Fruit fly (Drosophila melanogaster) whole organism, embryonic: ENCODE results near the gene Taf8.

Experiments
- Bgb ChIP-seq: fragments of 200-800 bp; sonication (Bioruptor generic); IDR thresholded peaks from 2 replicates; pipeline ENCODE4 v1.3.6; 2022; ENCODE audit warnings: missing biosample characterization, missing genetic modification characterization; ENCODE audit not compliant: partially characterized antibody
- CG10565 ChIP-seq: fragments of 200-800 bp; sonication (Bioruptor generic); optimal IDR thresholded peaks from 3 replicates; lab custom pipeline; 2016; ENCODE audit warnings: missing biosample characterization, mild to moderate bottlenecking, missing genetic modification characterization
- CG9876 ChIP-seq: fragments of 200-800 bp; sonication (Bioruptor generic); optimal IDR thresholded peaks from 2 replicates; lab custom pipeline; 2016; ENCODE audit warnings: missing biosample characterization, missing genetic modification characterization
- Dfd ChIP-seq, 2 experiments: fragments of >200 bp; optimal IDR thresholded peaks; 2 replicates each; lab custom pipeline; 2017; ENCODE audit warnings: missing biosample characterization in 2 of 2, missing genetic modification characterization in 2 of 2
- Dp ChIP-seq: fragments of 200-800 bp; sonication (Bioruptor generic); optimal IDR thresholded peaks from 2 replicates; lab custom pipeline; 2018; ENCODE audit warnings: missing biosample characterization, mild to moderate bottlenecking, missing genetic modification characterization, moderate library complexity
- HmgZ ChIP-seq: fragments of 200-800 bp; sonication (Bioruptor generic); optimal IDR thresholded peaks from 2 replicates; lab custom pipeline; 2018; ENCODE audit warnings: missing biosample characterization, mild to moderate bottlenecking, missing genetic modification characterization
- Rx ChIP-seq: fragments of 200-800 bp; sonication (Bioruptor generic); IDR thresholded peaks from 2 replicates; pipeline ENCODE4 v1.3.6; 2022; ENCODE audit warnings: missing biosample characterization, missing genetic modification characterization
- ato ChIP-seq: fragments of 200-800 bp; sonication (Bioruptor generic); IDR thresholded peaks from 2 replicates; pipeline ENCODE4 v1.3.6; 2022; ENCODE audit warnings: missing biosample characterization, missing genetic modification characterization; ENCODE audit not compliant: partially characterized antibody
- hth ChIP-seq: fragments of >200 bp; optimal IDR thresholded peaks from 2 replicates; lab custom pipeline; 2017; ENCODE audit warnings: inconsistent platforms
- pum ChIP-seq: fragments of 200-800 bp; sonication (Bioruptor generic); optimal IDR thresholded peaks from 2 replicates; lab custom pipeline; 2016; ENCODE audit warnings: missing biosample characterization, missing genetic modification characterization
- ro ChIP-seq: fragments of 200-800 bp; sonication (Bioruptor generic); IDR thresholded peaks from 2 replicates; pipeline ENCODE4 v1.3.6; 2022; ENCODE audit warnings: missing biosample characterization, missing genetic modification characterization
- scrt ChIP-seq: fragments of 200-800 bp; sonication (Bioruptor generic); optimal IDR thresholded peaks from 2 replicates; lab custom pipeline; 2018; ENCODE audit warnings: missing biosample characterization, mild to moderate bottlenecking, missing genetic modification characterization, moderate library complexity
- tgo ChIP-seq: fragments of 200-800 bp; sonication (Bioruptor generic); IDR thresholded peaks from 3 replicates; pipeline ENCODE4 v1.3.6; 2022; ENCODE audit warnings: missing biosample characterization, missing genetic modification characterization
- tup ChIP-seq: fragments of 200-800 bp; sonication (Bioruptor generic); optimal IDR thresholded peaks from 2 replicates; lab custom pipeline; 2016; ENCODE audit warnings: missing biosample characterization, mild to moderate bottlenecking, missing genetic modification characterization, moderate library complexity

- TF ChIP-seq tgo (GFP tag; lab: Robert Waterston, UW) (no peak), Bgb (GFP tag; lab: Robert Waterston, UW) (no peak), Dp (GFP tag; lab: Kevin White, UChicago) (no peak), HmgZ (tag; lab: Kevin White, UChicago) (no peak), Rx (GFP tag; lab: Robert Waterston, UW) (no peak), hth (lab: Kevin White, UChicago) (no peak), pum (no peak), ro (no peak), CG10565 (GFP tag; lab: Kevin White, UChicago) (no peak), Dfd (GFP tag; optimal IDR thresholded peaks at IDR 0.05; lab: Kevin White, UChicago) (no peak), CG9876 (no peak), tup (GFP tag; lab: Kevin White, UChicago) (no peak), scrt (no peak), ato (GFP tag; lab: Robert Waterston, UW) (no peak)
Measured at dm6 chrX:18092126-18092525, 9.6 kb upstream of the Taf8 start.
